Fruit fly (Drosophila melanogaster) whole organism, embryonic: ENCODE results near the gene CG7551.

Source experiments
- Antp ChIP-seq: fragments of 200-800 bp; sonication (Bioruptor generic); optimal IDR thresholded peaks from 3 replicates; lab custom pipeline; 2016; ENCODE audit warnings: missing biosample characterization, missing genetic modification characterization
- Atf3 ChIP-seq: fragments of 200-800 bp; sonication (Bioruptor generic); optimal IDR thresholded peaks from 3 replicates; lab custom pipeline; 2016; ENCODE audit warnings: missing biosample characterization, missing genetic modification characterization
- Awh ChIP-seq: fragments of 200-800 bp; sonication (Bioruptor generic); IDR thresholded peaks from 2 replicates; pipeline ENCODE4, ENCODE4 v1.3.6; 2022; ENCODE audit warnings: missing biosample characterization, missing genetic modification characterization
- BEAF-32 ChIP-seq: fragments of 200-800 bp; sonication (Bioruptor generic); optimal IDR thresholded peaks from 3 replicates; lab custom pipeline; 2017; ENCODE audit warnings: missing biosample characterization, missing genetic modification characterization, mild to moderate bottlenecking, moderate library complexity, missing genetic modification reagents
- Bgb ChIP-seq: fragments of 200-800 bp; sonication (Bioruptor generic); IDR thresholded peaks from 2 replicates; pipeline ENCODE4 v1.3.6; 2022; ENCODE audit warnings: missing biosample characterization, missing genetic modification characterization; ENCODE audit not compliant: partially characterized antibody
- CG12071 ChIP-seq: fragments of 200-800 bp; sonication (Bioruptor generic); optimal IDR thresholded peaks from 3 replicates; lab custom pipeline; 2018; ENCODE audit warnings: missing biosample characterization, mild to moderate bottlenecking, missing genetic modification characterization
- CG12299 ChIP-seq: fragments of 200-800 bp; sonication (Bioruptor generic); optimal IDR thresholded peaks from 2 replicates; lab custom pipeline; 2018; ENCODE audit warnings: missing biosample characterization, mild to moderate bottlenecking, missing genetic modification characterization
- CG13424 ChIP-seq: fragments of 200-800 bp; sonication (Bioruptor generic); optimal IDR thresholded peaks from 2 replicates; lab custom pipeline; 2019; ENCODE audit warnings: missing biosample characterization, mild to moderate bottlenecking, missing genetic modification characterization, moderate library complexity
- CG16779 ChIP-seq: fragments of 200-800 bp; sonication (Bioruptor generic); IDR thresholded peaks from 2 replicates; pipeline ENCODE4 v1.3.6; 2022; ENCODE audit warnings: missing biosample characterization, missing genetic modification characterization
- CG1792 ChIP-seq: fragments of 200-800 bp; sonication (Bioruptor generic); optimal IDR thresholded peaks from 2 replicates; lab custom pipeline; 2016; ENCODE audit warnings: missing biosample characterization, missing genetic modification characterization
- CG32532 ChIP-seq: fragments of 200-800 bp; sonication (Bioruptor generic); IDR thresholded peaks from 2 replicates; pipeline ENCODE4 v1.3.6; 2022; ENCODE audit warnings: missing biosample characterization, missing genetic modification characterization
- CG33557 ChIP-seq: fragments of 200-800 bp; sonication (Bioruptor generic); optimal IDR thresholded peaks from 2 replicates; lab custom pipeline; 2019; ENCODE audit warnings: missing biosample characterization, mild to moderate bottlenecking, missing genetic modification characterization, moderate library complexity
- CG3407 ChIP-seq: fragments of 200-800 bp; sonication (Bioruptor generic); optimal IDR thresholded peaks from 2 replicates; lab custom pipeline; 2018; ENCODE audit warnings: missing biosample characterization, mild to moderate bottlenecking, missing genetic modification characterization
- CG4820 ChIP-seq: fragments of 200-800 bp; sonication (Bioruptor generic); optimal IDR thresholded peaks from 3 replicates; lab custom pipeline; 2016; ENCODE audit warnings: missing biosample characterization, missing genetic modification characterization
- CG5180 ChIP-seq: fragments of 200-800 bp; sonication (Bioruptor generic); optimal IDR thresholded peaks from 3 replicates; lab custom pipeline; 2017; ENCODE audit warnings: missing biosample characterization, missing genetic modification characterization, mild to moderate bottlenecking, moderate library complexity, missing genetic modification reagents
- CG6813 ChIP-seq: fragments of 200-800 bp; sonication (Bioruptor generic); optimal IDR thresholded peaks from 2 replicates; lab custom pipeline; 2017; ENCODE audit warnings: missing biosample characterization, missing genetic modification characterization, mild to moderate bottlenecking, moderate library complexity, missing genetic modification reagents
- CG7372 ChIP-seq: fragments of 200-800 bp; sonication (Bioruptor generic); IDR thresholded peaks from 2 replicates; pipeline ENCODE4 v1.3.6; 2022; ENCODE audit warnings: missing biosample characterization, missing genetic modification characterization
- CG7987 ChIP-seq: fragments of 200-800 bp; sonication (Bioruptor generic); optimal IDR thresholded peaks from 2 replicates; lab custom pipeline; 2018; ENCODE audit warnings: missing biosample characterization, mild to moderate bottlenecking, missing genetic modification characterization, moderate library complexity
- CG8359 ChIP-seq: fragments of 200-800 bp; sonication (Bioruptor generic); optimal IDR thresholded peaks from 2 replicates; lab custom pipeline; 2017; ENCODE audit warnings: missing biosample characterization, mild to moderate bottlenecking, missing genetic modification characterization, borderline replicate concordance
- CG9727 ChIP-seq: fragments of 200-800 bp; sonication (Bioruptor generic); optimal IDR thresholded peaks from 3 replicates; lab custom pipeline; 2017; ENCODE audit warnings: missing biosample characterization, mild to moderate bottlenecking, missing genetic modification characterization
- Dp ChIP-seq: fragments of 200-800 bp; sonication (Bioruptor generic); optimal IDR thresholded peaks from 2 replicates; lab custom pipeline; 2018; ENCODE audit warnings: missing biosample characterization, mild to moderate bottlenecking, missing genetic modification characterization, moderate library complexity
- Drgx ChIP-seq: fragments of 200-800 bp; sonication (Bioruptor generic); IDR thresholded peaks from 2 replicates; pipeline ENCODE4 v1.3.6; 2022; ENCODE audit warnings: missing biosample characterization, missing genetic modification characterization
- Eip74EF ChIP-seq, 2 experiments: fragments of 200-800 bp in 1 of 2; fragments of >200 bp in 1 of 2; sonication (Bioruptor generic) in 1 of 2; optimal IDR thresholded peaks; 2 replicates each; lab custom pipeline; 2017 to 2019; ENCODE audit warnings: missing biosample characterization in 2 of 2, missing genetic modification characterization in 2 of 2, mild to moderate bottlenecking in 1 of 2, moderate library complexity in 1 of 2
- HmgD ChIP-seq: fragments of 200-800 bp; sonication (Bioruptor generic); optimal IDR thresholded peaks from 3 replicates; lab custom pipeline; 2016; ENCODE audit warnings: missing biosample characterization, missing genetic modification characterization
- HmgZ ChIP-seq: fragments of 200-800 bp; sonication (Bioruptor generic); optimal IDR thresholded peaks from 2 replicates; lab custom pipeline; 2018; ENCODE audit warnings: missing biosample characterization, mild to moderate bottlenecking, missing genetic modification characterization
- MESR4 ChIP-seq: fragments of 200-800 bp; sonication (Bioruptor generic); optimal IDR thresholded peaks from 2 replicates; lab custom pipeline; 2018; ENCODE audit warnings: missing biosample characterization, mild to moderate bottlenecking, missing genetic modification characterization, moderate library complexity
- Nf-YC ChIP-seq: fragments of 200-800 bp; optimal IDR thresholded peaks from 3 replicates; lab custom pipeline; 2019; ENCODE audit warnings: missing biosample characterization, mild to moderate bottlenecking, missing genetic modification characterization, moderate library complexity
- Optix ChIP-seq: fragments of 200-800 bp; sonication (Bioruptor generic); IDR thresholded peaks from 3 replicates; pipeline ENCODE4 v1.3.6; 2022; ENCODE audit warnings: missing biosample characterization, missing genetic modification characterization
- Ptx1 ChIP-seq: fragments of 200-800 bp; sonication (Bioruptor generic); IDR thresholded peaks from 2 replicates; pipeline ENCODE4 v1.3.6; 2022; ENCODE audit warnings: missing biosample characterization, missing genetic modification characterization
- Six4 ChIP-seq: fragments of 200-800 bp; sonication (Bioruptor generic); optimal IDR thresholded peaks from 2 replicates; lab custom pipeline; 2016; ENCODE audit warnings: missing biosample characterization, missing genetic modification characterization
- abd-A ChIP-seq: fragments of 200-800 bp; sonication (Bioruptor generic); optimal IDR thresholded peaks from 3 replicates; lab custom pipeline; 2019; ENCODE audit warnings: missing biosample characterization, mild to moderate bottlenecking, missing genetic modification characterization, moderate library complexity
- ac ChIP-seq: fragments of 200-800 bp; sonication (Bioruptor generic); optimal IDR thresholded peaks from 3 replicates; lab custom pipeline; 2017; ENCODE audit warnings: missing biosample characterization, mild to moderate bottlenecking, missing genetic modification characterization
- az2 ChIP-seq: fragments of 200-800 bp; sonication (Bioruptor generic); optimal IDR thresholded peaks from 3 replicates; lab custom pipeline; 2016; ENCODE audit warnings: missing biosample characterization, missing genetic modification characterization
- bigmax ChIP-seq: fragments of 200-800 bp; sonication (Bioruptor generic); optimal IDR thresholded peaks from 2 replicates; lab custom pipeline; 2018; ENCODE audit warnings: missing biosample characterization, mild to moderate bottlenecking, missing genetic modification characterization
- chinmo ChIP-seq: fragments of 200-800 bp; sonication (Bioruptor generic); IDR thresholded peaks from 4 replicates; pipeline ENCODE4 v1.3.6; 2022; ENCODE audit warnings: missing biosample characterization, missing genetic modification characterization; ENCODE audit not compliant: partially characterized antibody
- chn ChIP-seq: fragments of 200-800 bp; sonication (Bioruptor generic); optimal IDR thresholded peaks from 2 replicates; lab custom pipeline; 2016; ENCODE audit warnings: missing biosample characterization, missing genetic modification characterization
- croc ChIP-seq: fragments of 200-800 bp; sonication (Bioruptor generic); conservative IDR thresholded peaks from 3 replicates; pipeline ENCODE4 v1.3.6; 2022; ENCODE audit warnings: missing biosample characterization, missing genetic modification characterization
- dm ChIP-seq: fragments of 200-800 bp; sonication (Bioruptor generic); optimal IDR thresholded peaks from 3 replicates; lab custom pipeline; 2016; ENCODE audit warnings: missing biosample characterization, missing genetic modification characterization
- dmrt99B ChIP-seq: fragments of 200-800 bp; sonication (Bioruptor generic); optimal IDR thresholded peaks from 2 replicates; lab custom pipeline; 2018; ENCODE audit warnings: missing biosample characterization, mild to moderate bottlenecking, missing genetic modification characterization, moderate library complexity
- gce ChIP-seq: fragments of 200-800 bp; sonication (Bioruptor generic); IDR thresholded peaks from 3 replicates; pipeline ENCODE4 v1.3.6; 2022; ENCODE audit warnings: missing biosample characterization, missing genetic modification characterization
- grn ChIP-seq: fragments of 200-800 bp; sonication (Bioruptor generic); optimal IDR thresholded peaks from 3 replicates; lab custom pipeline; 2017; ENCODE audit warnings: missing biosample characterization, missing genetic modification characterization
- gro ChIP-seq: fragments of 200-800 bp; sonication (Bioruptor generic); optimal IDR thresholded peaks from 2 replicates; lab custom pipeline; 2016; ENCODE audit warnings: missing biosample characterization, missing genetic modification characterization
- hkb ChIP-seq, 2 experiments: fragments of 200-800 bp in 1 of 2; fragments of >200 bp in 1 of 2; sonication (Bioruptor generic) in 1 of 2; IDR thresholded peaks in 1 of 2; optimal IDR thresholded peaks in 1 of 2; 2 replicates each; pipeline versions ENCODE4 v1.3.6 to Lab custom; 2017 to 2022; ENCODE audit warnings: missing biosample characterization in 1 of 2, missing genetic modification characterization in 1 of 2
- hth ChIP-seq: fragments of >200 bp; optimal IDR thresholded peaks from 2 replicates; lab custom pipeline; 2017; ENCODE audit warnings: inconsistent platforms
- ken ChIP-seq: fragments of 200-800 bp; sonication (Bioruptor generic); IDR thresholded peaks from 3 replicates; pipeline ENCODE4 v1.3.6; 2022; ENCODE audit warnings: missing biosample characterization, missing genetic modification characterization
- nerfin-1 ChIP-seq: fragments of 200-800 bp; sonication (Bioruptor generic); optimal IDR thresholded peaks from 3 replicates; lab custom pipeline; 2019; ENCODE audit warnings: missing biosample characterization, mild to moderate bottlenecking, missing genetic modification characterization, moderate library complexity
- pnt ChIP-seq: fragments of 200-800 bp; sonication (Bioruptor generic); optimal IDR thresholded peaks from 3 replicates; lab custom pipeline; 2016; ENCODE audit warnings: missing biosample characterization, missing genetic modification characterization
- salm ChIP-seq: fragments of 200-800 bp; sonication (Bioruptor generic); optimal IDR thresholded peaks from 2 replicates; lab custom pipeline; 2018; ENCODE audit warnings: missing biosample characterization, mild to moderate bottlenecking, missing genetic modification characterization
- sr ChIP-seq: fragments of 200-800 bp; sonication (Bioruptor generic); IDR thresholded peaks from 3 replicates; pipeline ENCODE4 v1.3.6; 2022; ENCODE audit warnings: missing biosample characterization, missing genetic modification characterization
- stc ChIP-seq: fragments of 200-800 bp; sonication (Bioruptor generic); IDR thresholded peaks from 2 replicates; pipeline ENCODE4 v1.3.6; 2022; ENCODE audit warnings: missing biosample characterization, missing genetic modification characterization
- twi ChIP-seq: fragments of 200-800 bp; optimal IDR thresholded peaks from 2 replicates; lab custom pipeline; 2019; ENCODE audit warnings: missing biosample characterization, mild to moderate bottlenecking, missing genetic modification characterization, moderate library complexity

The CG7551 gene

DNA sequence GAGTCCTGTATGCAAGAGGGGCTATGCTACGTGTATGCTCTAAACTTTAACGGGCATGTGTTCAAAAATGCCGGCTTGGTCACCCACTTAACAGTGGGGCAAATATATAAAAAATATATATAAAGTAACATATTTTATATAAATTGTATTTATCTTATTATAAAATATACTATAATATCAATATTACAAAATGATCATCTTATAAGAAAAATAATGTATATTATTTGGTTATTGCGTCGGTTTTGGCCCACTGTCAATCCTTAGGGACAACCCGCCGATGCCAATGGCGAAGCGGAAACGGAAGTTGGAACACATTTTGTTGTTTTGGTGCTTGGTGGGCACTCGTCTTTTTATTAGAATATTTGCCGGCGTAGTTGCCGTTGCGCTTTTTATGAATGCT, 7.8 kb upstream of the CG7551 start (continued):
- TF ChIP-seq HmgD (no peak), Eip74EF (GFP tag; optimal IDR thresholded peaks at IDR 0.05; lab: Kevin White, UChicago) (no peak), ken (GFP tag; lab: Robert Waterston, UW) (no peak), dmrt99B (tag; lab: Kevin White, UChicago) (peak; percentile 58), dm (no peak), twi (tag; lab: Kevin White, UChicago) (no peak), Awh (GFP tag; lab: Robert Waterston, UW) (no peak; the same call in 1 of the 2 replicates), Atf3 (GFP tag; lab: Kevin White, UChicago) (no peak), Drgx (GFP tag; lab: Robert Waterston, UW) (no peak), CG5180 (GFP tag; lab: Kevin White, UChicago) (peak; percentile 7), Nf-YC (tag; lab: Kevin White, UChicago) (no peak), stc (GFP tag; lab: Robert Waterston, UW) (peak; percentile 32; the same call in 1 of the 2 replicates), CG6813 (GFP tag; lab: Kevin White, UChicago) (peak; percentile 35), chn (GFP tag; lab: Kevin White, UChicago) (no peak), gro (GFP tag; lab: Kevin White, UChicago) (no peak), bigmax (GFP tag; lab: Kevin White, UChicago) (no peak), CG33557 (GFP tag; lab: Kevin White, UChicago) (no peak), BEAF-32 (GFP tag; lab: Kevin White, UChicago) (no peak), salm (tag; lab: Kevin White, UChicago) (no peak), HmgZ (tag; lab: Kevin White, UChicago) (no peak), nerfin-1 (tag; lab: Kevin White, UChicago) (peak; percentile 5), abd-A (tag; lab: Kevin White, UChicago) (no peak), Bgb (GFP tag; lab: Robert Waterston, UW) (no peak), croc (GFP tag; lab: Robert Waterston, UW) (no peak), CG7987 (no peak), CG12071 (GFP tag; lab: Kevin White, UChicago) (no peak), CG7372 (GFP tag; lab: Robert Waterston, UW) (no peak), MESR4 (no peak), CG8359 (GFP tag; lab: Kevin White, UChicago) (no peak), CG9727 (GFP tag; lab: Kevin White, UChicago) (peak; percentile 61), Optix (GFP tag; lab: Robert Waterston, UW) (no peak), CG12299 (tag; lab: Kevin White, UChicago) (peak; percentile 38), sr (GFP tag; lab: Robert Waterston, UW) (no peak), CG16779 (GFP tag; lab: Robert Waterston, UW) (no peak), CG4820 (GFP tag; lab: Kevin White, UChicago) (no peak), gce (GFP tag; lab: Robert Waterston, UW) (no peak), grn (GFP tag; lab: Kevin White, UChicago) (no peak), Antp (GFP tag; lab: Kevin White, UChicago) (no peak), chinmo (GFP tag; lab: Robert Waterston, UW) (no peak), CG3407 (GFP tag; lab: Kevin White, UChicago) (peak; percentile 1), Six4 (no peak), CG1792 (GFP tag; lab: Kevin White, UChicago) (no peak), CG32532 (GFP tag; lab: Robert Waterston, UW) (peak; percentile 12; the same call in 1 of the 2 replicates), CG13424 (tag; lab: Kevin White, UChicago) (peak; percentile 45), az2 (GFP tag; lab: Kevin White, UChicago) (no peak), Dp (no peak), pnt (GFP tag; lab: Kevin White, UChicago) (no peak), ac (peak; percentile 6), Ptx1 (GFP tag; lab: Robert Waterston, UW) (no peak), hth (lab: Kevin White, UChicago) (no peak), hkb (optimal IDR thresholded peaks at IDR 0.05; lab: Kevin White, UChicago) (no peak), hkb (GFP tag; IDR thresholded peaks at IDR 0.05; lab: Robert Waterston, UW) (0 out of 2 replicates have a peak, but pooled peaks have one; percentile 20)
